Worm (Caenorhabditis elegans): ENCODE data around the gene str-87.
A peak's percentile ranks its signal among the peaks of the same experiment; 100 is the strongest.

Gene str-87

DNA sequence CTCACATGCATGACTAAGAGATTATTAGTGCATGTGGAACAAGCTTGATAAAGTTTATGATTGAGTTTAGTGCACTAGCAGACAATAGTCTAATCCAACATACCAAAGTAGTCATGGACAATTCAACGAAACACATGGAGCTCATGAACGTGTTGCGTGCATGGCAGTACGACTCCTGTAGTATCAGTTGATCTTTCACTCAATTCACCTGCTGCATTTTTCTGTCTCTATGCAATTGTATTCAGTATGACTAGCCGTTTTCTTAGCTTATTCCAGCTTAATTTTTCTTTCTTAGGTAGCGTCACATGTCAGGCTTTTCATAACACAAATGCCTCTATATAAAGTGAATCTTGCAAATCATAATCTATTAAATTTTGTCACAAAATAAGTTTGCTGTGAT is 15.3 kb upstream of the str-87 start, which contains the start of gene srx-1:
Gene srx-1, plus strand, starts transcription at position 382 of the 400 bp plus-strand sequence.
- TF ChIP-seq R02D3.7 (tag; optimal IDR thresholded peaks at IDR 0.05) (no peak), dmd-4 (tag; optimal IDR thresholded peaks at IDR 0.05) (no peak), elt-3 (tag; optimal IDR thresholded peaks at IDR 0.05) (no peak), ama-1 (optimal IDR thresholded peaks at IDR 0.05) (no peak), nhr-12 (tag; optimal IDR thresholded peaks at IDR 0.05) (no peak), snpc-4 (tag; optimal IDR thresholded peaks at IDR 0.05) (no peak)

DNA sequence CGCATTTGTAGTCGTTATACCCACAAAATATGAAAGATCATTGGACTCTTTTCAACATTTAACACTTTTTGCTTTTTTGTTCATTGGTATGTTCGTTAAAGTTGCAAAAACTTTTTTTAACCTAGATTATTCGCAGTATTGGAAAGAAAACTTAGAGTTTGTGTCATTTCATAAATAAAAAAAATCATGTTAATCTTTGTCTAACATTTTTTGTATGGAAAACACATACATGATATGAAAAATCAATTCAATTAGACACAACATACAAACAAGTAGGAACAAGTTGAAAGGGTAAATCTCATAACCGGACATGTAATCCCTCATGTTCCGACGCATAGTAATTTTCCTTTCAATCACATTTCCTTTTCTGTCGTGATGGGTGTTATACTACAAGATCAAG is 13.2 kb upstream of the str-87 start, which contains the start of gene F59E11.2:
Gene F59E11.2, plus strand, starts transcription at position 301 of the 400 bp plus-strand sequence.
- TF ChIP-seq nhr-23 (tag; optimal IDR thresholded peaks at IDR 0.05) (no peak), skn-1 (tag; optimal IDR thresholded peaks at IDR 0.05) (no peak), ztf-4 (tag; optimal IDR thresholded peaks at IDR 0.05) (no peak), mdl-1 (tag; optimal IDR thresholded peaks at IDR 0.05) (no peak), sem-4 (tag; optimal IDR thresholded peaks at IDR 0.05) (no peak), unc-39 (tag; optimal IDR thresholded peaks at IDR 0.05) (no peak), egl-27 (tag; optimal IDR thresholded peaks at IDR 0.05) (no peak), lin-13 (GFP tag; optimal IDR thresholded peaks at IDR 0.05) (no peak), ceh-16 (tag; optimal IDR thresholded peaks at IDR 0.05) (no peak), peb-1 (tag; optimal IDR thresholded peaks at IDR 0.05) (no peak), ceh-82 (tag; optimal IDR thresholded peaks at IDR 0.05) (no peak)

DNA sequence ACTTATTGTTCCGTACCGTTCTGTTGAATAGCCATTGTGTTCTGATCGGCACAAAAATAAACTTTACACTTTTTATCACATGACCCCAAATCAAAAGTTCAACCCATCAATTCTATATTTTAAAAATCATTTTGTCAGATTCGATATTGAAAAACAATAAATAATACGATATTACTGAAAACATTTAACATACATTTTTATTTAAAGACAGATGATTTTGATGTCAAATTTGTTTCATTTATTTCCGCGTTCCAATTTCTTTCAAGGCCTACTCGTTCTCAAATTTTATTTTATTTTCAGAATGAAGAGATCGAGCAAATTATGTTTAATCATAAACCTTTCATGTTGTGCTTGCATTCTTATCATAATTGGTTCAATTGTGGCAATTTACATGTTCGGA is 6.8 kb upstream of the str-87 start, which contains the start of gene F59E11.5:
Gene F59E11.5, plus strand, starts transcription at position 301 of the 400 bp plus-strand sequence.
- TF ChIP-seq ceh-82 (tag; optimal IDR thresholded peaks at IDR 0.05) (no peak), nhr-25 (tag; optimal IDR thresholded peaks at IDR 0.05) (peak; percentile 35), nhr-12 (tag; optimal IDR thresholded peaks at IDR 0.05) (no peak), aly-2 (tag; optimal IDR thresholded peaks at IDR 0.05) (no peak), blmp-1 (tag; optimal IDR thresholded peaks at IDR 0.05; ENCODE audit: insufficient read depth) (no peak), unc-39 (tag; optimal IDR thresholded peaks at IDR 0.05) (no peak)

DNA sequence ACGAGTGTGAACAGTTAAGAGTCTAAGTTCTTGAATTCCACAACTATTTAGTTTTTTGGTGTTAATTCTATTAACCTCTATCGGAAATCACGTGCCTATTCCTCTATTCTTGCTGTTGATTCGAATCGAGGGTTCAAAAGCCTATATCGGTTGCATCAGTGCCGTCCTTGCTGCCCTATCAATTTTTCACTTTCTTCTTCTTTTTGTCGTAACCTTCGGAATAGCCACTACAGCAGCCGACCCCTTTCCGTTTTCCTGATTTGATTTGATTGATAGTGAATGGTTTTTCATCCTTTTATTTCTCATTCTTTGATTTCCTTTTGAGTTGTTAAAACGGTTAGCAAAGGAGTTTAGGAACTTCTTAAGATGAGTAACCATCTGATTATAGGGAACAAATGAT is 6.3 kb upstream of the str-87 start:
- TF ChIP-seq blmp-1 (tag; optimal IDR thresholded peaks at IDR 0.05; ENCODE audit: insufficient read depth) (peak; percentile 91), sma-9 (GFP tag; optimal IDR thresholded peaks at IDR 0.05) (peak; percentile 42), sma-9 (tag; optimal IDR thresholded peaks at IDR 0.05) (no peak), sma-3 (GFP tag; optimal IDR thresholded peaks at IDR 0.05) (peak; percentile 33), sem-4 (tag; optimal IDR thresholded peaks at IDR 0.05) (peak; percentile 10), crh-2 (tag; optimal IDR thresholded peaks at IDR 0.05) (peak; percentile 15), nhr-25 (tag; optimal IDR thresholded peaks at IDR 0.05) (peak; percentile 33), nhr-129 (tag; optimal IDR thresholded peaks at IDR 0.05) (no peak), nhr-21 (tag; optimal IDR thresholded peaks at IDR 0.05) (peak; percentile 45), ztf-1 (GFP tag; conservative IDR thresholded peaks at IDR 0.05) (no peak), ZK546.5 (tag; optimal IDR thresholded peaks at IDR 0.05) (no peak)

DNA sequence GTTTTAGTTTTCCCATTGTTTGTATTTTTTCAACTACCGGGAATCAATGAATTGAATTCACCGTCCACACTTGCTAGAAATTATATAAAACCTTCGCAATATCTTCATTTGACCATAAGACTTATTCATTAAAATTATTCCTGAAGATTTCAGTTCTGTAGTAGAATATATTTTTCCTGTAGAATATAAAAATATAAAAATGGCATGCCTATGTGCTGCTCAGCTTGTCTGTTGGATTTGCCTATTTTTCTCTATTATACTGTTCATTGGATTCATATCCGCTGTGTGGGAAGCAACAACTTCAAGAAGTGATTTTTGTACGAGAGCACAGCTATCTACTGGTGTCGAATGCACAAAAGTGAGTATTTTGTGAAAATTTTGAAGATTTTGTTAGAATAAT is 3.7 kb upstream of the str-87 start, which contains the start of gene F59E11.6:
Gene F59E11.6, plus strand, starts transcription at position 111 of the 400 bp plus-strand sequence.
- no peak for TF ChIP-seq zag-1 (tag; optimal IDR thresholded peaks at IDR 0.05)
- no peak for TF ChIP-seq mab-5 (tag; optimal IDR thresholded peaks at IDR 0.05)
- TF ChIP-seq dmd-4 (tag; optimal IDR thresholded peaks at IDR 0.05), result no peak
- no peak for TF ChIP-seq nhr-10 (tag; optimal IDR thresholded peaks at IDR 0.05)
- TF ChIP-seq nhr-11 (tag; optimal IDR thresholded peaks at IDR 0.05), result no peak
- TF ChIP-seq blmp-1 (tag; optimal IDR thresholded peaks at IDR 0.05; ENCODE audit: insufficient read depth), result no peak
- no peak for TF ChIP-seq skn-1 (tag; optimal IDR thresholded peaks at IDR 0.05)
- TF ChIP-seq alr-1 (tag; optimal IDR thresholded peaks at IDR 0.05), result no peak
- no peak for TF ChIP-seq R02D3.7 (tag; optimal IDR thresholded peaks at IDR 0.05)
- no peak for TF ChIP-seq nhr-237 (tag; optimal IDR thresholded peaks at IDR 0.05)
- TF ChIP-seq nhr-6 (tag; optimal IDR thresholded peaks at IDR 0.05), result no peak
- TF ChIP-seq ztf-4 (tag; optimal IDR thresholded peaks at IDR 0.05), result no peak
- TF ChIP-seq sem-4 (tag; optimal IDR thresholded peaks at IDR 0.05), result no peak
- no peak for TF ChIP-seq elt-1 (tag; optimal IDR thresholded peaks at IDR 0.05)
- no peak for TF ChIP-seq ztf-1 (GFP tag; conservative IDR thresholded peaks at IDR 0.05)
- TF ChIP-seq sma-3 (GFP tag; optimal IDR thresholded peaks at IDR 0.05), result no peak
- no peak for TF ChIP-seq ceh-16 (tag; optimal IDR thresholded peaks at IDR 0.05)
- no peak for TF ChIP-seq nhr-129 (tag; optimal IDR thresholded peaks at IDR 0.05)
- TF ChIP-seq egl-27 (tag; optimal IDR thresholded peaks at IDR 0.05), result no peak
- no peak for TF ChIP-seq nhr-21 (tag; optimal IDR thresholded peaks at IDR 0.05)
